Worm (Caenorhabditis elegans) whole organism, L2 larva: ENCODE data around the gene Y22D7AL.4.

Source experiments
- lsy-2 ChIP-seq, 2 experiments: fragments of 150-350 bp in 1 of 2; sonication (generic microtip) in 1 of 2; optimal IDR thresholded peaks; 2 replicates each; lab custom pipeline; 2014 to 2017; ENCODE audit warnings: missing biosample characterization in 2 of 2, missing genetic modification characterization in 2 of 2
- mdl-1 ChIP-seq, 2 experiments: fragments of 150-350 bp in 1 of 2; sonication (generic microtip) in 1 of 2; optimal IDR thresholded peaks; 2 replicates each; lab custom pipeline; 2017; ENCODE audit warnings: missing biosample characterization in 2 of 2, missing genetic modification characterization in 2 of 2
- nhr-237 ChIP-seq: fragments of 150-350 bp; optimal IDR thresholded peaks from 2 replicates; lab custom pipeline; 2014; ENCODE audit warnings: missing biosample characterization, missing genetic modification characterization
- unc-62 ChIP-seq: fragments of 150-350 bp; optimal IDR thresholded peaks from 2 replicates; lab custom pipeline; 2014; ENCODE audit warnings: missing biosample characterization, missing genetic modification reagents, missing genetic modification characterization

- TF ChIP-seq mdl-1 (tag; optimal IDR thresholded peaks at IDR 0.05; lab: Kevin White, UChicago) (no peak), lsy-2 (tag; optimal IDR thresholded peaks at IDR 0.05; lab: Kevin White, UChicago) (no peak), unc-62 (GFP tag; lab: Kevin White, UChicago) (no peak), nhr-237 (tag; lab: Kevin White, UChicago) (no peak)
Observed at ce11 chrIII:1621330-1621729, 5.1 kb upstream of the Y22D7AL.4 start.
